Fruit fly (Drosophila melanogaster) Kc167 (cell line): ENCODE data around the gene MTA1-like.

Source experiments
- Myc ChIP-seq: fragments of >200 bp; optimal IDR thresholded peaks from 2 replicates; lab custom pipeline; 2017; ENCODE audit warnings: missing external identifiers
- Sin3A ChIP-seq: fragments of >200 bp; optimal IDR thresholded peaks from 2 replicates; lab custom pipeline; 2018; ENCODE audit warnings: missing external identifiers
- h ChIP-seq: fragments of >200 bp; optimal IDR thresholded peaks from 3 replicates; lab custom pipeline; 2018; ENCODE audit warnings: missing external identifiers
- insv ChIP-seq: fragments of >200 bp; optimal IDR thresholded peaks from 3 replicates; lab custom pipeline; 2018; ENCODE audit warnings: missing external identifiers
- psq ChIP-seq: fragments of >200 bp; optimal IDR thresholded peaks from 2 replicates; lab custom pipeline; 2017; ENCODE audit warnings: missing external identifiers
- ttk ChIP-seq: sonication (Bioruptor generic); optimal IDR thresholded peaks from 2 replicates; lab custom pipeline; 2017; ENCODE audit warnings: missing external identifiers

Gene MTA1-like

dm6 chr3R:5672658-5673217 lies 24.2 kb upstream of the MTA1-like start:
- no peak for TF ChIP-seq insv (lab: Kevin White, UChicago)
- no peak for TF ChIP-seq Myc (lab: Kevin White, UChicago)
- no peak for TF ChIP-seq psq (lab: Kevin White, UChicago)
- TF ChIP-seq h (lab: Kevin White, UChicago), result no peak
- no peak for TF ChIP-seq Sin3A (lab: Kevin White, UChicago)

dm6 chr3R:5671795-5672657 lies 23.5 kb upstream of the MTA1-like start:
- TF ChIP-seq insv (lab: Kevin White, UChicago), result no peak
- TF ChIP-seq Sin3A (lab: Kevin White, UChicago), result no peak
- TF ChIP-seq ttk (lab: Kevin White, UChicago), result no peak
- TF ChIP-seq Myc (lab: Kevin White, UChicago), result no peak
- TF ChIP-seq h (lab: Kevin White, UChicago), result no peak
- TF ChIP-seq psq (lab: Kevin White, UChicago), result no peak

dm6 chr3R:5671265-5671663 lies 22.7 kb upstream of the MTA1-like start:
- TF ChIP-seq h (lab: Kevin White, UChicago) (no peak), Myc (lab: Kevin White, UChicago) (no peak), insv (lab: Kevin White, UChicago) (no peak), Sin3A (lab: Kevin White, UChicago) (no peak), ttk (lab: Kevin White, UChicago) (no peak), psq (lab: Kevin White, UChicago) (no peak)

- TF ChIP-seq psq (lab: Kevin White, UChicago) (no peak), h (lab: Kevin White, UChicago) (no peak), Sin3A (lab: Kevin White, UChicago) (no peak), insv (lab: Kevin White, UChicago) (no peak), ttk (lab: Kevin White, UChicago) (no peak), Myc (lab: Kevin White, UChicago) (no peak)
These were observed 22.2 kb upstream of the MTA1-like start for dm6 chr3R:5670660-5671264.

- peak; percentile 85 for TF ChIP-seq psq (lab: Kevin White, UChicago)
- TF ChIP-seq ttk (lab: Kevin White, UChicago), result no peak
These were observed 21.5 kb upstream of the MTA1-like start for dm6 chr3R:5669740-5670659.

- TF ChIP-seq psq (lab: Kevin White, UChicago) (peak; percentile 60), Sin3A (lab: Kevin White, UChicago) (no peak)
These were observed 20.6 kb upstream of the MTA1-like start, which contains the start of the genes Xe7 and Atg17 for dm6 chr3R:5668928-5669739. Xe7 (minus strand) TSS chr3R:5669334. Atg17 (plus strand) TSS chr3R:5669713.

- TF ChIP-seq ttk (lab: Kevin White, UChicago) (no peak), insv (lab: Kevin White, UChicago) (no peak), psq (lab: Kevin White, UChicago) (no peak), Sin3A (lab: Kevin White, UChicago) (no peak), h (lab: Kevin White, UChicago) (no peak), Myc (lab: Kevin White, UChicago) (no peak)
These were observed 11.8 kb upstream of the MTA1-like start, which contains the start of gene Wdr33 for dm6 chr3R:5660198-5660893. Wdr33 (plus strand) TSS chr3R:5660635.

dm6 chr3R:5659829-5660197 lies 11.3 kb upstream of the MTA1-like start, which contains the start of gene CG2182:
CG2182 (minus strand) TSS chr3R:5659912.
- TF ChIP-seq insv (lab: Kevin White, UChicago) (no peak), psq (lab: Kevin White, UChicago) (no peak), Myc (lab: Kevin White, UChicago) (no peak)

dm6 chr3R:5658984-5659802 lies 10.7 kb upstream of the MTA1-like start:
- TF ChIP-seq insv (lab: Kevin White, UChicago) (no peak), ttk (lab: Kevin White, UChicago) (no peak), psq (lab: Kevin White, UChicago) (no peak), Sin3A (lab: Kevin White, UChicago) (no peak), Myc (lab: Kevin White, UChicago) (no peak), h (lab: Kevin White, UChicago) (no peak)
